Fruit fly (Drosophila melanogaster) whole organism, prepupa: Measurements from ENCODE around the gene mRpL16.

Experiments
- CG11902 ChIP-seq: fragments of 200-800 bp; sonication (Bioruptor generic); optimal IDR thresholded peaks from 3 replicates; lab custom pipeline; 2016; ENCODE audit warnings: missing biosample characterization, missing genetic modification characterization
- CG1621 ChIP-seq: fragments of 200-800 bp; sonication (Bioruptor generic); optimal IDR thresholded peaks from 3 replicates; lab custom pipeline; 2018; ENCODE audit warnings: missing biosample characterization, mild to moderate bottlenecking, missing genetic modification characterization
- CG3032 ChIP-seq: fragments of 200-800 bp; optimal IDR thresholded peaks from 2 replicates; lab custom pipeline; 2019; ENCODE audit warnings: missing biosample characterization, mild to moderate bottlenecking, missing genetic modification characterization, moderate library complexity
- CG3919 ChIP-seq: fragments of 200-800 bp; sonication (Bioruptor generic); optimal IDR thresholded peaks from 3 replicates; lab custom pipeline; 2016; ENCODE audit warnings: missing biosample characterization, missing genetic modification characterization
- CG4318 ChIP-seq: fragments of 200-800 bp; sonication (Bioruptor generic); optimal IDR thresholded peaks from 3 replicates; lab custom pipeline; 2017; ENCODE audit warnings: missing biosample characterization, mild to moderate bottlenecking, missing genetic modification characterization
- CG6792 ChIP-seq: fragments of 200-800 bp; sonication (Bioruptor generic); optimal IDR thresholded peaks from 3 replicates; lab custom pipeline; 2016; ENCODE audit warnings: missing biosample characterization, missing genetic modification characterization
- CG6854 ChIP-seq: fragments of 200-800 bp; sonication (Bioruptor generic); optimal IDR thresholded peaks from 2 replicates; lab custom pipeline; 2017; ENCODE audit warnings: missing biosample characterization, mild to moderate bottlenecking, missing genetic modification characterization
- Hr38 ChIP-seq: sonication (Bioruptor generic); optimal IDR thresholded peaks from 2 replicates; lab custom pipeline; 2016; ENCODE audit warnings: missing biosample characterization, missing genetic modification characterization
- fd59A ChIP-seq: fragments of 200-800 bp; sonication (Bioruptor generic); optimal IDR thresholded peaks from 2 replicates; lab custom pipeline; 2017; ENCODE audit warnings: missing biosample characterization, mild to moderate bottlenecking, missing genetic modification characterization, missing genetic modification reagents

dm6 chrX:1927473-1928306 is 37.6 kb downstream of the mRpL16 start, which contains the start of gene CG11596:
- no peak for TF ChIP-seq Hr38 (GFP tag; lab: Kevin White, UChicago)
- no peak for TF ChIP-seq CG11902
- no peak for TF ChIP-seq CG6792 (GFP tag; lab: Kevin White, UChicago)
- no peak for TF ChIP-seq CG6854 (GFP tag; lab: Kevin White, UChicago)
- no peak for TF ChIP-seq CG3919
- no peak for TF ChIP-seq CG4318 (GFP tag; lab: Kevin White, UChicago)
- TF ChIP-seq fd59A = no peak
- no peak for TF ChIP-seq CG3032 (tag; lab: Kevin White, UChicago)
- peak; percentile 89 for TF ChIP-seq CG1621 (tag; lab: Kevin White, UChicago)
